Fruit fly (Drosophila melanogaster) whole organism, prepupa: ENCODE data around the gene CG14253.

Source experiments
- CG16779 ChIP-seq: fragments of 200-800 bp; sonication (Bioruptor generic); optimal IDR thresholded peaks from 3 replicates; lab custom pipeline; 2017; ENCODE audit warnings: missing biosample characterization, mild to moderate bottlenecking, missing genetic modification characterization
- CG3032 ChIP-seq: fragments of 200-800 bp; optimal IDR thresholded peaks from 2 replicates; lab custom pipeline; 2019; ENCODE audit warnings: missing biosample characterization, mild to moderate bottlenecking, missing genetic modification characterization, moderate library complexity
- CG31627 ChIP-seq: fragments of 200-800 bp; sonication (Bioruptor generic); optimal IDR thresholded peaks from 3 replicates; lab custom pipeline; 2016; ENCODE audit warnings: missing biosample characterization, missing genetic modification characterization
- CG6792 ChIP-seq: fragments of 200-800 bp; sonication (Bioruptor generic); optimal IDR thresholded peaks from 3 replicates; lab custom pipeline; 2016; ENCODE audit warnings: missing biosample characterization, missing genetic modification characterization
- CG7368 ChIP-seq: fragments of 200-800 bp; sonication (Bioruptor generic); optimal IDR thresholded peaks from 3 replicates; lab custom pipeline; 2016; ENCODE audit warnings: missing biosample characterization, missing genetic modification characterization
- CG8319 ChIP-seq: fragments of 200-800 bp; sonication (Bioruptor generic); optimal IDR thresholded peaks from 3 replicates; lab custom pipeline; 2016; ENCODE audit warnings: missing biosample characterization, missing genetic modification characterization
- CG8632 ChIP-seq: fragments of 200-800 bp; sonication (Bioruptor generic); optimal IDR thresholded peaks from 3 replicates; lab custom pipeline; 2016; ENCODE audit warnings: missing biosample characterization, missing genetic modification characterization
- Hr39 ChIP-seq: fragments of 200-800 bp; sonication (Bioruptor generic); optimal IDR thresholded peaks from 2 replicates; lab custom pipeline; 2016; ENCODE audit warnings: missing biosample characterization, missing genetic modification characterization
- Met ChIP-seq: fragments of 200-800 bp; sonication (Bioruptor generic); optimal IDR thresholded peaks from 3 replicates; lab custom pipeline; 2016; ENCODE audit warnings: missing biosample characterization, missing genetic modification characterization
- achi ChIP-seq: fragments of 200-800 bp; sonication (Bioruptor generic); optimal IDR thresholded peaks from 3 replicates; lab custom pipeline; 2016; ENCODE audit warnings: missing biosample characterization, missing genetic modification characterization
- dac ChIP-seq: fragments of 200-800 bp; sonication (Bioruptor generic); optimal IDR thresholded peaks from 2 replicates; lab custom pipeline; 2017; ENCODE audit warnings: missing biosample characterization, mild to moderate bottlenecking, missing genetic modification characterization
- ss ChIP-seq, 2 experiments: fragments of 200-800 bp; sonication (Bioruptor generic); optimal IDR thresholded peaks; 2 replicates in 1 of 2; 3 replicates in 1 of 2; lab custom pipeline; 2017 to 2018; ENCODE audit warnings: mild to moderate bottlenecking in 2 of 2, missing biosample characterization in 2 of 2, missing genetic modification characterization in 2 of 2, moderate library complexity in 1 of 2
- svp ChIP-seq: fragments of 200-800 bp; sonication (Bioruptor generic); peaks from one replicate; lab custom pipeline; 2016; ENCODE audit warnings: missing biosample characterization, missing genetic modification characterization
- vri ChIP-seq: fragments of 200-800 bp; sonication (Bioruptor generic); optimal IDR thresholded peaks from 3 replicates; lab custom pipeline; 2016; ENCODE audit warnings: missing biosample characterization, mild to moderate bottlenecking, missing genetic modification characterization

DNA sequence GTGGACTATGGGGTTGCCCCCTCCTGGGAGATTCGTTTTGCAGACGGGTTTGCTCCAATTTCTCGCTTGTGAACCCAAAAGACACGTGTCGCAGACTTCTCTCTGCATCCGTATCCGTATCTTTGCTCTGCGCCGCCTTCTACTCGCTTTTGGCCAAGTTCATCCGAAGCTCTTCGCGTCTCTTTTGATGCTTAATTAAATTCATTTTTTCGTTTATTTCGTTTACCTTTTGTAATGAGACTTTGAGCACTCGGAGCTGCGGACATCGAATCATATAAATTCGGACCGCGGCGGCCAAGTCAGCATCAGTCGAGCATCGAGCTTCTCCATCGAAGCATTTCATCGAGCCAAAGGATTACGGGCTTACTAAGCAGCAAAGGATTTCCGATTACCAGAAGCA, 16.2 kb downstream of the CG14253 start, which contains the start of gene TwdlC:
- TF ChIP-seq CG8319 (no peak), CG6792 (no peak), vri (GFP tag; lab: Kevin White, UChicago) (no peak), dac (GFP tag; lab: Kevin White, UChicago) (no peak), CG7368 (no peak), CG3032 (no peak), CG31627 (no peak), ss (GFP tag; optimal IDR thresholded peaks at IDR 0.05; lab: Kevin White, UChicago) (no peak), Hr39 (GFP tag; lab: Kevin White, UChicago) (no peak), CG16779 (tag; lab: Kevin White, UChicago) (no peak), CG8632 (no peak), achi (GFP tag; lab: Kevin White, UChicago) (no peak), svp (no peak), Met (GFP tag; lab: Kevin White, UChicago) (no peak)
